Worm (Caenorhabditis elegans) whole organism, L1 larva: ENCODE results near the gene C38D9.2.

Experiments used
- lin-39 ChIP-seq: fragments of 150-350 bp; optimal IDR thresholded peaks from 2 replicates; lab custom pipeline; 2014; ENCODE audit warnings: missing biosample characterization, missing genetic modification reagents, missing genetic modification characterization
- pqm-1 ChIP-seq: sonication (generic microtip); optimal IDR thresholded peaks from 3 replicates; lab custom pipeline; 2017; ENCODE audit warnings: missing biosample characterization, missing genetic modification characterization
- tlp-1 ChIP-seq: fragments of 150-350 bp; optimal IDR thresholded peaks from 2 replicates; lab custom pipeline; 2014; ENCODE audit warnings: missing biosample characterization, missing genetic modification characterization
- ztf-11 ChIP-seq, 2 experiments: sonication (generic microtip); optimal IDR thresholded peaks; 2 replicates each; lab custom pipeline; 2016 to 2017; ENCODE audit warnings: missing genetic modification characterization in 2 of 2, missing biosample characterization in 1 of 2, missing compliant biosample characterization in 1 of 2

ce11 chrV:17527729-17528128 is 39.2 kb upstream of the C38D9.2 start, which contains the start of gene srz-90:
- TF ChIP-seq tlp-1 (tag; lab: Kevin White, UChicago) (no peak), ztf-11 (tag; optimal IDR thresholded peaks at IDR 0.05; lab: Kevin White, UChicago) (no peak), pqm-1 (tag; lab: Kevin White, UChicago) (no peak), lin-39 (no peak)
